Fruit fly (Drosophila melanogaster): Measurements from ENCODE around the gene CG11134.
A peak's percentile ranks its signal among the peaks of the same experiment; 100 is the strongest.

Gene CG11134

DNA sequence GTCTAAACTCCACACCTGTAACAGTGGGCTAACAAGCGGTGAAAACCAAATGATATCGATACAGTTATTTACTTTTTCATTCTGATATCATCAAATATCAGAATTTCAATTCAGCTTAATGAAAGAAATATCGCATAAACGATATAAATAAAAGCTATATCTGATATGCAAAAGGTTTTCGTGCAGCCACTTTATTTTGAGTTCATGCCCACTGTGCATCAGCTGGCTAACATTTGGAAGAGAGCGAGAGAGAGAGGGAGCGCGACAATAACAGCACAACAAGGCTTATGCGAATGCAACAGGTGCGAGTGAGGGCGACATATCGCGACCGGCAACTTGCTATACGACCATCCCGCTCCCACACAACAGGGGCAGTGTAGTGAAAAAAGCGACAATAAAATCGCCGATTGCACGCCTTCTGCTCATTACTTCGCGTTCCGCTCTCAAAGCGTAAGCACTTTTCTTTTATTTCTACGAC lies 1.7 kb downstream of the CG11134 start, which contains the start of gene CG11151 (continued):
- TF ChIP-seq Hr78 (GFP tag; optimal IDR thresholded peaks at IDR 0.05) (peak in 1 of 2 experiments; percentile 69), eve (GFP tag; optimal IDR thresholded peaks at IDR 0.05) (peak in 1 of 2 experiments; percentile 35), NfI (GFP tag; optimal IDR thresholded peaks at IDR 0.05) (peak; percentile 96), CG31441 (GFP tag; IDR thresholded peaks at IDR 0.05) (peak; percentile 95), corto (GFP tag; optimal IDR thresholded peaks at IDR 0.05) (peak; percentile 86), CG10274 (GFP tag; optimal IDR thresholded peaks at IDR 0.05) (peak; percentile 86), zfh2 (GFP tag; optimal IDR thresholded peaks at IDR 0.05) (peak; percentile 96), CG14710 (tag; optimal IDR thresholded peaks at IDR 0.05) (peak; percentile 93), CG2889 (GFP tag; IDR thresholded peaks at IDR 0.05) (peak; percentile 95), CG6654 (GFP tag; optimal IDR thresholded peaks at IDR 0.05) (peak; percentile 88), CG8281 (tag; optimal IDR thresholded peaks at IDR 0.05) (peak; percentile 88), ttk (GFP tag; IDR thresholded peaks at IDR 0.05) (peak; percentile 92), peb (GFP tag; IDR thresholded peaks at IDR 0.05) (peak; percentile 93), CG8924 (tag; optimal IDR thresholded peaks at IDR 0.05) (peak; percentile 98), sisA (GFP tag; IDR thresholded peaks at IDR 0.05) (peak; percentile 95), sug (tag; optimal IDR thresholded peaks at IDR 0.05) (peak; percentile 93), chinmo (GFP tag; IDR thresholded peaks at IDR 0.05; ENCODE audit: partially characterized antibody) (0 out of 4 replicates have a peak, but pooled peaks have one; percentile 79), dati (GFP tag; IDR thresholded peaks at IDR 0.05) (peak; percentile 86), wor (GFP tag; IDR thresholded peaks at IDR 0.05) (peak; percentile 95), btn (GFP tag; optimal IDR thresholded peaks at IDR 0.05) (peak; percentile 95), CG11456 (GFP tag; IDR thresholded peaks at IDR 0.05) (peak; percentile 94), CG3065 (GFP tag; optimal IDR thresholded peaks at IDR 0.05) (peak; percentile 80), pb (GFP tag; optimal IDR thresholded peaks at IDR 0.05) (peak; percentile 95), zen (tag; optimal IDR thresholded peaks at IDR 0.05) (peak; percentile 96), CG16813 (GFP tag; IDR thresholded peaks at IDR 0.05; ENCODE audit: partially characterized antibody) (peak; percentile 61; the same call in 2 of the 3 replicates), TFAM (GFP tag; optimal IDR thresholded peaks at IDR 0.05) (peak; percentile 81), trh (GFP tag; optimal IDR thresholded peaks at IDR 0.05) (peak; percentile 87), ara (GFP tag; IDR thresholded peaks at IDR 0.05) (peak; percentile 95), CG5953 (GFP tag; IDR thresholded peaks at IDR 0.05) (peak; percentile 93), CG17829 (tag; optimal IDR thresholded peaks at IDR 0.05) (peak; percentile 97), CG9797 (GFP tag; optimal IDR thresholded peaks at IDR 0.05) (peak; percentile 6), CG10267 (tag; optimal IDR thresholded peaks at IDR 0.05) (peak; percentile 91), HmgZ (tag; optimal IDR thresholded peaks at IDR 0.05) (peak; percentile 97), ac (GFP tag; optimal IDR thresholded peaks at IDR 0.05) (peak; percentile 94), Awh (GFP tag; IDR thresholded peaks at IDR 0.05) (peak; percentile 92), CG18011 (GFP tag; optimal IDR thresholded peaks at IDR 0.05) (peak; percentile 86), fd96Cb (tag; optimal IDR thresholded peaks at IDR 0.05) (peak; percentile 98), ind (GFP tag; optimal IDR thresholded peaks at IDR 0.05) (peak; percentile 96), CG34422 (GFP tag; IDR thresholded peaks at IDR 0.05) (peak; percentile 94), amos (GFP tag; IDR thresholded peaks at IDR 0.05; ENCODE audit: partially characterized antibody) (peak; percentile 31; the same call in 1 of the 2 replicates), Dp (GFP tag; optimal IDR thresholded peaks at IDR 0.05) (peak; percentile 38), Mad (GFP tag; optimal IDR thresholded peaks at IDR 0.05) (peak; percentile 95), CG13775 (GFP tag; optimal IDR thresholded peaks at IDR 0.05) (peak; percentile 95), Deaf1 (tag; optimal IDR thresholded peaks at IDR 0.05) (peak; percentile 82), CG12769 (tag; optimal IDR thresholded peaks at IDR 0.05) (peak; percentile 98), CG1529 (GFP tag; optimal IDR thresholded peaks at IDR 0.05) (peak; percentile 95), Jarid2 (GFP tag; optimal IDR thresholded peaks at IDR 0.05) (peak; percentile 78), shn (GFP tag; optimal IDR thresholded peaks at IDR 0.05) (peak; percentile 98), ranshi (GFP tag; IDR thresholded peaks at IDR 0.05) (peak; percentile 95), Rfx (GFP tag; IDR thresholded peaks at IDR 0.05) (peak; percentile 96)

All from whole organism, embryonic.